Worm (Caenorhabditis elegans) whole organism, L3 larva: ENCODE data around the gene C05E11.7.

ENCODE experiments used
- R02D3.7 ChIP-seq: fragments of 150-350 bp; optimal IDR thresholded peaks from 2 replicates; lab custom pipeline; 2014; ENCODE audit warnings: missing biosample characterization, missing genetic modification characterization
- ZK546.5 ChIP-seq: sonication (generic microtip); optimal IDR thresholded peaks from 2 replicates; lab custom pipeline; 2017; ENCODE audit warnings: missing biosample characterization, missing genetic modification characterization
- ama-1 ChIP-seq: fragments of 150-350 bp; optimal IDR thresholded peaks from 2 replicates; lab custom pipeline; 2018
- ceh-16 ChIP-seq: sonication (generic microtip); optimal IDR thresholded peaks from 2 replicates; lab custom pipeline; 2017; ENCODE audit warnings: missing biosample characterization, missing genetic modification characterization
- ceh-28 ChIP-seq: fragments of 150-350 bp; optimal IDR thresholded peaks from 2 replicates; lab custom pipeline; 2014; ENCODE audit warnings: missing biosample characterization, missing genetic modification reagents, missing genetic modification characterization
- ceh-82 ChIP-seq: fragments of 150-350 bp; optimal IDR thresholded peaks from 2 replicates; lab custom pipeline; 2014; ENCODE audit warnings: missing biosample characterization, missing genetic modification characterization
- ceh-9 ChIP-seq: sonication (generic microtip); optimal IDR thresholded peaks from 2 replicates; lab custom pipeline; 2018; ENCODE audit warnings: missing biosample characterization, missing genetic modification characterization
- daf-12 ChIP-seq: fragments of 150-350 bp; optimal IDR thresholded peaks from 2 replicates; lab custom pipeline; 2014; ENCODE audit warnings: missing biosample characterization, missing genetic modification reagents, missing genetic modification characterization
- egl-5 ChIP-seq: fragments of 150-350 bp; optimal IDR thresholded peaks from 2 replicates; lab custom pipeline; 2017; ENCODE audit warnings: missing biosample characterization, missing genetic modification reagents, missing genetic modification characterization, inconsistent platforms
- elt-2 ChIP-seq: sonication (generic microtip); optimal IDR thresholded peaks from 2 replicates; lab custom pipeline; 2016; ENCODE audit warnings: missing genetic modification reagents, mild to moderate bottlenecking, missing genetic modification characterization, missing compliant biosample characterization
- elt-3 ChIP-seq, 3 experiments: fragments of 150-350 bp in 1 of 3; sonication (generic microtip) in 2 of 3; optimal IDR thresholded peaks; 2 replicates in 2 of 3; 4 replicates in 1 of 3; lab custom pipeline; 2014 to 2017; ENCODE audit warnings: missing biosample characterization in 3 of 3, missing genetic modification characterization in 3 of 3
- eor-1 ChIP-seq, 2 experiments: fragments of 150-350 bp; optimal IDR thresholded peaks; 2 replicates each; lab custom pipeline; 2014 to 2018; ENCODE audit warnings: missing biosample characterization in 2 of 2, missing genetic modification characterization in 2 of 2
- fkh-10 ChIP-seq: sonication (generic microtip); optimal IDR thresholded peaks from 2 replicates; lab custom pipeline; 2017; ENCODE audit warnings: missing biosample characterization, missing genetic modification reagents, missing genetic modification characterization
- fos-1 ChIP-seq: fragments of 150-350 bp; optimal IDR thresholded peaks from 2 replicates; lab custom pipeline; 2014; ENCODE audit warnings: missing biosample characterization, missing genetic modification characterization
- hmg-11 ChIP-seq: sonication (generic microtip); optimal IDR thresholded peaks from 2 replicates; lab custom pipeline; 2016; ENCODE audit warnings: missing genetic modification characterization, missing compliant biosample characterization
- jun-1 ChIP-seq: fragments of 150-350 bp; optimal IDR thresholded peaks from 2 replicates; lab custom pipeline; 2014; ENCODE audit warnings: missing biosample characterization, missing genetic modification reagents, missing genetic modification characterization
- lin-15B ChIP-seq: fragments of 150-350 bp; optimal IDR thresholded peaks from 2 replicates; lab custom pipeline; 2014; ENCODE audit warnings: missing biosample characterization, missing genetic modification characterization
- lin-39 ChIP-seq: fragments of 150-350 bp; optimal IDR thresholded peaks from 2 replicates; lab custom pipeline; 2018; ENCODE audit warnings: missing biosample characterization, missing genetic modification reagents, missing genetic modification characterization
- nfya-1 ChIP-seq: sonication (generic microtip); optimal IDR thresholded peaks from 2 replicates; lab custom pipeline; 2017; ENCODE audit warnings: missing genetic modification characterization, mild to moderate bottlenecking, missing compliant biosample characterization, antibody characterized with exemption, moderate library complexity; ENCODE audit not compliant: insufficient read depth
- nhr-11 ChIP-seq: fragments of 150-350 bp; optimal IDR thresholded peaks from 2 replicates; lab custom pipeline; 2014; ENCODE audit warnings: missing biosample characterization, missing genetic modification characterization
- nhr-12 ChIP-seq: fragments of 150-350 bp; optimal IDR thresholded peaks from 2 replicates; lab custom pipeline; 2014; ENCODE audit warnings: missing biosample characterization, missing genetic modification characterization
- nhr-23 ChIP-seq: fragments of 150-350 bp; optimal IDR thresholded peaks from 2 replicates; lab custom pipeline; 2014; ENCODE audit warnings: missing biosample characterization, missing genetic modification reagents, missing genetic modification characterization
- nhr-25 ChIP-seq: sonication (generic microtip); optimal IDR thresholded peaks from 2 replicates; lab custom pipeline; 2017; ENCODE audit warnings: missing biosample characterization, missing genetic modification characterization
- nhr-43 ChIP-seq: sonication (generic microtip); optimal IDR thresholded peaks from 2 replicates; lab custom pipeline; 2016; ENCODE audit warnings: mild to moderate bottlenecking, missing genetic modification characterization, missing compliant biosample characterization; ENCODE audit not compliant: poor library complexity, severe bottlenecking
- nhr-67 ChIP-seq: fragments of 150-350 bp; optimal IDR thresholded peaks from 2 replicates; lab custom pipeline; 2014; ENCODE audit warnings: missing biosample characterization, missing genetic modification characterization
- pha-4 ChIP-seq: fragments of 150-350 bp; optimal IDR thresholded peaks from 2 replicates; lab custom pipeline; 2014; ENCODE audit warnings: missing biosample characterization, missing genetic modification reagents, missing genetic modification characterization
- pqm-1 ChIP-seq: fragments of 150-350 bp; optimal IDR thresholded peaks from 2 replicates; lab custom pipeline; 2017; ENCODE audit warnings: missing biosample characterization, missing genetic modification characterization, inconsistent platforms
- skn-1 ChIP-seq: fragments of 150-350 bp; optimal IDR thresholded peaks from 2 replicates; lab custom pipeline; 2014; ENCODE audit warnings: missing biosample characterization, missing genetic modification characterization
- snpc-4 ChIP-seq: fragments of 150-350 bp; optimal IDR thresholded peaks from 2 replicates; lab custom pipeline; 2014; ENCODE audit warnings: missing biosample characterization, missing genetic modification characterization
- tbx-2 ChIP-seq: sonication (generic microtip); optimal IDR thresholded peaks from 2 replicates; lab custom pipeline; 2016; ENCODE audit warnings: mild to moderate bottlenecking, missing genetic modification characterization, missing compliant biosample characterization
- unc-39 ChIP-seq: sonication (generic microtip); optimal IDR thresholded peaks from 4 replicates; lab custom pipeline; 2017; ENCODE audit warnings: missing biosample characterization, missing genetic modification characterization
- zag-1 ChIP-seq: fragments of 150-350 bp; optimal IDR thresholded peaks from 2 replicates; lab custom pipeline; 2014; ENCODE audit warnings: missing biosample characterization, missing genetic modification characterization
- ztf-11 ChIP-seq: fragments of 150-350 bp; optimal IDR thresholded peaks from 2 replicates; lab custom pipeline; 2014; ENCODE audit warnings: missing biosample characterization, missing genetic modification characterization
- ztf-4 ChIP-seq: fragments of 150-350 bp; optimal IDR thresholded peaks from 2 replicates; lab custom pipeline; 2014; ENCODE audit warnings: missing biosample characterization, missing genetic modification characterization

C05E11.7 gene

ce11 chrX:4587934-4588333 is 2.5 kb upstream of the C05E11.7 start:
- TF ChIP-seq nhr-23 (tag; lab: Kevin White, UChicago) = peak; percentile 53
- TF ChIP-seq elt-3 (tag; optimal IDR thresholded peaks at IDR 0.05; lab: Kevin White, UChicago) = no peak
- peak; percentile 55 for TF ChIP-seq hmg-11 (tag; lab: Kevin White, UChicago)
- peak; percentile 12 for TF ChIP-seq elt-2 (tag; lab: Kevin White, UChicago)
- TF ChIP-seq egl-5 (tag; lab: Kevin White, UChicago) = peak; percentile 13
- TF ChIP-seq pha-4 (tag; lab: Kevin White, UChicago) = peak; percentile 61
- no peak for TF ChIP-seq ztf-4 (tag; lab: Kevin White, UChicago)
- TF ChIP-seq nfya-1 = peak; percentile 54
- TF ChIP-seq nhr-25 = peak; percentile 59
- no peak for TF ChIP-seq pqm-1
- no peak for TF ChIP-seq ceh-82
- peak; percentile 44 for TF ChIP-seq lin-15B (tag; lab: Kevin White, UChicago)
- TF ChIP-seq R02D3.7 = no peak
- no peak for TF ChIP-seq tbx-2 (tag; lab: Kevin White, UChicago)
- no peak for TF ChIP-seq fos-1 (tag; lab: Kevin White, UChicago)
- peak; percentile 2 for TF ChIP-seq ceh-28 (tag; lab: Kevin White, UChicago)
- TF ChIP-seq lin-39 = no peak
- TF ChIP-seq ZK546.5 (tag; lab: Kevin White, UChicago) = no peak
- TF ChIP-seq fkh-10 = no peak
- TF ChIP-seq, all 47 proteins: peak for 9

ce11 chrX:4586617-4587016 is 1.1 kb upstream of the C05E11.7 start, which contains the start of gene C05E11.2:
C05E11.2 (plus strand) TSS chrX:4586917.
- no peak for TF ChIP-seq unc-39
- no peak for TF ChIP-seq nhr-12 (tag; lab: Kevin White, UChicago)
- TF ChIP-seq nhr-67 = no peak
- TF ChIP-seq ceh-16 = no peak
- TF ChIP-seq daf-12 (tag; lab: Kevin White, UChicago) = no peak
- no peak for TF ChIP-seq nhr-43 (tag; lab: Kevin White, UChicago)

ce11 chrX:4578581-4578980 is 6.9 kb downstream of the C05E11.7 start:
- TF ChIP-seq nhr-11 (tag; lab: Kevin White, UChicago) (no peak), ceh-16 (no peak), ztf-11 (no peak)
- TF ChIP-seq, all 47 proteins: peak for 0

- no peak for TF ChIP-seq lin-39
- TF ChIP-seq zag-1 = no peak
- TF ChIP-seq, all 47 proteins: peak for 0
Observed at ce11 chrX:4577941-4578340, 7.5 kb downstream of the C05E11.7 start, which contains the start of gene C05E11.3. C05E11.3 (plus strand) TSS chrX:4578241.

- no peak for TF ChIP-seq ZK546.5 (tag; lab: Kevin White, UChicago)
- no peak for TF ChIP-seq skn-1 (tag; lab: Kevin White, UChicago)
- peak; percentile 7 for TF ChIP-seq nfya-1
- TF ChIP-seq jun-1 = no peak
- no peak for TF ChIP-seq lin-39
- TF ChIP-seq unc-39 = no peak
- peak; percentile 31 for TF ChIP-seq hmg-11 (tag; lab: Kevin White, UChicago)
Observed at ce11 chrX:4576272-4576671, 9.2 kb downstream of the C05E11.7 start.

ce11 chrX:4574873-4575272 is 10.6 kb downstream of the C05E11.7 start:
- TF ChIP-seq fkh-10 = peak; percentile 66
- TF ChIP-seq ceh-28 (tag; lab: Kevin White, UChicago) = no peak

ce11 chrX:4571137-4571536 is 14.3 kb downstream of the C05E11.7 start, which contains the start of gene amt-1:
amt-1 (plus strand) TSS chrX:4571437.
- TF ChIP-seq snpc-4 = no peak
- TF ChIP-seq eor-1 (tag; optimal IDR thresholded peaks at IDR 0.05; lab: Kevin White, UChicago) = no peak
- TF ChIP-seq elt-3 (tag; optimal IDR thresholded peaks at IDR 0.05; lab: Kevin White, UChicago) = no peak
- no peak for TF ChIP-seq ceh-9 (tag; lab: Kevin White, UChicago)
- no peak for TF ChIP-seq ztf-11
- TF ChIP-seq nhr-25 = no peak
- TF ChIP-seq ceh-16 = no peak
- no peak for TF ChIP-seq zag-1
- TF ChIP-seq lin-39 = no peak
- TF ChIP-seq ama-1 (lab: Kevin White, UChicago) = no peak
